Fruit fly (Drosophila melanogaster): Measurements from ENCODE around the gene REG.

REG gene

dm6 chrX:13258048-13258756, 46.1 kb downstream of the REG start, which contains the start of the genes mew and CG15742:
TSS of gene mew (minus strand) at chrX:13258490.
TSS of gene CG15742 (minus strand) at chrX:13258495.
- no peak for TF ChIP-seq CG7101 (tag; optimal IDR thresholded peaks at IDR 0.05)
- TF ChIP-seq CG33017 (tag; optimal IDR thresholded peaks at IDR 0.05) = no peak
- no peak for TF ChIP-seq CG7045 (GFP tag; optimal IDR thresholded peaks at IDR 0.05)
- TF ChIP-seq toe (GFP tag; optimal IDR thresholded peaks at IDR 0.05) = no peak
- TF ChIP-seq tj (GFP tag; optimal IDR thresholded peaks at IDR 0.05) = no peak
- no peak for TF ChIP-seq CG12768 (GFP tag; optimal IDR thresholded peaks at IDR 0.05)
- no peak for TF ChIP-seq ovo (GFP tag; optimal IDR thresholded peaks at IDR 0.05)
- peak; percentile 24 for TF ChIP-seq kay (GFP tag; ENCODE audit: borderline replicate concordance)

- no peak for TF ChIP-seq CG14711 (tag; optimal IDR thresholded peaks at IDR 0.05)
- no peak for TF ChIP-seq cic (GFP tag; optimal IDR thresholded peaks at IDR 0.05)
- peak; percentile 13 for TF ChIP-seq tj (GFP tag; optimal IDR thresholded peaks at IDR 0.05)
- peak; percentile 12 for TF ChIP-seq kay (GFP tag; ENCODE audit: borderline replicate concordance)
- TF ChIP-seq CG11617 (GFP tag; optimal IDR thresholded peaks at IDR 0.05) = peak; percentile 56
- TF ChIP-seq CG7101 (tag; optimal IDR thresholded peaks at IDR 0.05) = peak; percentile 64
- TF ChIP-seq CG12768 (GFP tag; optimal IDR thresholded peaks at IDR 0.05) = no peak
- peak; percentile 21 for TF ChIP-seq CG33017 (tag; optimal IDR thresholded peaks at IDR 0.05)
Measured at dm6 chrX:13258757-13259067, 46.6 kb downstream of the REG start, which contains the start of gene comt. TSS of gene comt (plus strand) at chrX:13259021.
